Worm (Caenorhabditis elegans) whole organism, L3 larva: ENCODE data around the gene F48G7.12.

Experiments
- R02D3.7 ChIP-seq: fragments of 150-350 bp; optimal IDR thresholded peaks from 2 replicates; lab custom pipeline; 2014; ENCODE audit warnings: missing biosample characterization, missing genetic modification characterization
- ZK546.5 ChIP-seq: sonication (generic microtip); optimal IDR thresholded peaks from 2 replicates; lab custom pipeline; 2017; ENCODE audit warnings: missing biosample characterization, missing genetic modification characterization
- aly-2 ChIP-seq: fragments of 150-350 bp; optimal IDR thresholded peaks from 2 replicates; lab custom pipeline; 2014; ENCODE audit warnings: missing biosample characterization, missing genetic modification characterization
- ceh-16 ChIP-seq: sonication (generic microtip); optimal IDR thresholded peaks from 2 replicates; lab custom pipeline; 2017; ENCODE audit warnings: missing biosample characterization, missing genetic modification characterization
- ceh-28 ChIP-seq: fragments of 150-350 bp; optimal IDR thresholded peaks from 2 replicates; lab custom pipeline; 2014; ENCODE audit warnings: missing biosample characterization, missing genetic modification reagents, missing genetic modification characterization
- ceh-82 ChIP-seq: fragments of 150-350 bp; optimal IDR thresholded peaks from 2 replicates; lab custom pipeline; 2014; ENCODE audit warnings: missing biosample characterization, missing genetic modification characterization
- ceh-9 ChIP-seq: sonication (generic microtip); optimal IDR thresholded peaks from 2 replicates; lab custom pipeline; 2018; ENCODE audit warnings: missing biosample characterization, missing genetic modification characterization
- egl-27 ChIP-seq: sonication (generic microtip); optimal IDR thresholded peaks from 4 replicates; lab custom pipeline; 2017; ENCODE audit warnings: missing biosample characterization, missing genetic modification reagents, missing genetic modification characterization
- egl-5 ChIP-seq: fragments of 150-350 bp; optimal IDR thresholded peaks from 2 replicates; lab custom pipeline; 2017; ENCODE audit warnings: missing biosample characterization, missing genetic modification reagents, missing genetic modification characterization, inconsistent platforms
- elt-1 ChIP-seq: fragments of 150-350 bp; optimal IDR thresholded peaks from 2 replicates; lab custom pipeline; 2014; ENCODE audit warnings: missing biosample characterization, missing genetic modification characterization
- elt-2 ChIP-seq: sonication (generic microtip); optimal IDR thresholded peaks from 2 replicates; lab custom pipeline; 2016; ENCODE audit warnings: missing genetic modification reagents, mild to moderate bottlenecking, missing genetic modification characterization, missing compliant biosample characterization
- fos-1 ChIP-seq: fragments of 150-350 bp; optimal IDR thresholded peaks from 2 replicates; lab custom pipeline; 2014; ENCODE audit warnings: missing biosample characterization, missing genetic modification characterization
- hmg-11 ChIP-seq: sonication (generic microtip); optimal IDR thresholded peaks from 2 replicates; lab custom pipeline; 2016; ENCODE audit warnings: missing genetic modification characterization, missing compliant biosample characterization
- jun-1 ChIP-seq: fragments of 150-350 bp; optimal IDR thresholded peaks from 2 replicates; lab custom pipeline; 2014; ENCODE audit warnings: missing biosample characterization, missing genetic modification reagents, missing genetic modification characterization
- lin-15B ChIP-seq: fragments of 150-350 bp; optimal IDR thresholded peaks from 2 replicates; lab custom pipeline; 2014; ENCODE audit warnings: missing biosample characterization, missing genetic modification characterization
- lin-39 ChIP-seq: fragments of 150-350 bp; optimal IDR thresholded peaks from 2 replicates; lab custom pipeline; 2018; ENCODE audit warnings: missing biosample characterization, missing genetic modification reagents, missing genetic modification characterization
- lsy-12 ChIP-seq: sonication (generic microtip); optimal IDR thresholded peaks from 2 replicates; lab custom pipeline; 2016; ENCODE audit warnings: mild to moderate bottlenecking, missing genetic modification characterization, missing compliant biosample characterization
- mdl-1 ChIP-seq: fragments of 150-350 bp; optimal IDR thresholded peaks from 2 replicates; lab custom pipeline; 2014; ENCODE audit warnings: missing biosample characterization, missing genetic modification characterization
- mml-1 ChIP-seq: fragments of 150-350 bp; sonication (generic microtip); optimal IDR thresholded peaks from 3 replicates; lab custom pipeline; 2014; ENCODE audit warnings: missing biosample characterization, missing genetic modification characterization
- nhr-11 ChIP-seq: fragments of 150-350 bp; optimal IDR thresholded peaks from 2 replicates; lab custom pipeline; 2014; ENCODE audit warnings: missing biosample characterization, missing genetic modification characterization
- nhr-12 ChIP-seq: fragments of 150-350 bp; optimal IDR thresholded peaks from 2 replicates; lab custom pipeline; 2014; ENCODE audit warnings: missing biosample characterization, missing genetic modification characterization
- nhr-23 ChIP-seq: fragments of 150-350 bp; optimal IDR thresholded peaks from 2 replicates; lab custom pipeline; 2014; ENCODE audit warnings: missing biosample characterization, missing genetic modification reagents, missing genetic modification characterization
- nhr-25 ChIP-seq: sonication (generic microtip); optimal IDR thresholded peaks from 2 replicates; lab custom pipeline; 2017; ENCODE audit warnings: missing biosample characterization, missing genetic modification characterization
- nhr-28 ChIP-seq: fragments of 150-350 bp; optimal IDR thresholded peaks from 2 replicates; lab custom pipeline; 2014; ENCODE audit warnings: missing biosample characterization, missing genetic modification characterization
- nhr-43 ChIP-seq: sonication (generic microtip); optimal IDR thresholded peaks from 2 replicates; lab custom pipeline; 2016; ENCODE audit warnings: mild to moderate bottlenecking, missing genetic modification characterization, missing compliant biosample characterization; ENCODE audit not compliant: poor library complexity, severe bottlenecking
- nhr-67 ChIP-seq: fragments of 150-350 bp; optimal IDR thresholded peaks from 2 replicates; lab custom pipeline; 2014; ENCODE audit warnings: missing biosample characterization, missing genetic modification characterization
- nhr-76 ChIP-seq: fragments of 150-350 bp; sonication (generic microtip); optimal IDR thresholded peaks from 5 replicates; lab custom pipeline; 2014; ENCODE audit warnings: missing biosample characterization, missing genetic modification characterization
- pha-4 ChIP-seq: fragments of 150-350 bp; optimal IDR thresholded peaks from 2 replicates; lab custom pipeline; 2014; ENCODE audit warnings: missing biosample characterization, missing genetic modification reagents, missing genetic modification characterization
- pqm-1 ChIP-seq: fragments of 150-350 bp; optimal IDR thresholded peaks from 2 replicates; lab custom pipeline; 2017; ENCODE audit warnings: missing biosample characterization, missing genetic modification characterization, inconsistent platforms
- sea-2 ChIP-seq: fragments of 150-350 bp; sonication (generic microtip); optimal IDR thresholded peaks from 4 replicates; lab custom pipeline; 2014; ENCODE audit warnings: missing biosample characterization, missing genetic modification reagents, missing genetic modification characterization
- snpc-4 ChIP-seq: fragments of 150-350 bp; optimal IDR thresholded peaks from 2 replicates; lab custom pipeline; 2014; ENCODE audit warnings: missing biosample characterization, missing genetic modification characterization
- tbx-2 ChIP-seq: sonication (generic microtip); optimal IDR thresholded peaks from 2 replicates; lab custom pipeline; 2016; ENCODE audit warnings: mild to moderate bottlenecking, missing genetic modification characterization, missing compliant biosample characterization
- unc-39 ChIP-seq: sonication (generic microtip); optimal IDR thresholded peaks from 4 replicates; lab custom pipeline; 2017; ENCODE audit warnings: missing biosample characterization, missing genetic modification characterization
- unc-62 ChIP-seq: fragments of 150-350 bp; sonication (generic microtip); optimal IDR thresholded peaks from 4 replicates; lab custom pipeline; 2014; ENCODE audit warnings: missing biosample characterization, missing genetic modification reagents, missing genetic modification characterization
- zag-1 ChIP-seq: fragments of 150-350 bp; optimal IDR thresholded peaks from 2 replicates; lab custom pipeline; 2014; ENCODE audit warnings: missing biosample characterization, missing genetic modification characterization
- ztf-11 ChIP-seq: fragments of 150-350 bp; optimal IDR thresholded peaks from 2 replicates; lab custom pipeline; 2014; ENCODE audit warnings: missing biosample characterization, missing genetic modification characterization
- ztf-4 ChIP-seq: fragments of 150-350 bp; optimal IDR thresholded peaks from 2 replicates; lab custom pipeline; 2014; ENCODE audit warnings: missing biosample characterization, missing genetic modification characterization

Gene F48G7.12

ce11 chrV:617917-618316, 28.1 kb downstream of the F48G7.12 start:
- peak; percentile 38 for TF ChIP-seq nhr-11 (tag; lab: Kevin White, UChicago)
- TF ChIP-seq ZK546.5, result no peak
- TF ChIP-seq egl-5 (tag; lab: Kevin White, UChicago), result no peak
- no peak for TF ChIP-seq fos-1 (tag; lab: Kevin White, UChicago)

DNA sequence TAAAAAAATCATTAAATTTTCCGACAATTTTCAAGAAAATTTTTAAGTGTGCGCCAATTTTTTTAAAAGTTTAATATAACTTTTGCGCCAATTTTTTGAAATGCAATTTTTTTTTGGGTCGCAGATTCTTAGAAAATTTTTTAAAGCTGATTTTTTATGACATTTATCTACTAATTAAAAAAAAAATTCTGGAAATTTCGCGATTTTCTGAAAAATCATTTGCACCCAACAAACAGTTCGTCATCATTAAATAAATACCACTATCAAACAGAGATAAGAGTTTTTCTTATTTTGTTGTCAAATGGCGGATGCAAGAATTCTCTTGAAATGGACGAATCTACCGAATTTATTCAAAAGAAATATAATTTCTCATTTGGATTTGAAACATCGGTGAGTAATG, 30.8 kb downstream of the F48G7.12 start, which contains the start of gene F48G7.13:
TSS of gene F48G7.13 (plus strand) at position 301 of the 400 bp plus-strand sequence.
- TF ChIP-seq nhr-28 (tag; lab: Kevin White, UChicago) (no peak), ztf-4 (tag; lab: Kevin White, UChicago) (no peak), egl-27 (tag; lab: Kevin White, UChicago) (no peak), nhr-25 (tag; lab: Kevin White, UChicago) (no peak), ceh-16 (tag; lab: Kevin White, UChicago) (no peak), unc-39 (tag; lab: Kevin White, UChicago) (no peak), R02D3.7 (tag; lab: Kevin White, UChicago) (no peak), mdl-1 (no peak), nhr-76 (tag; lab: Kevin White, UChicago) (no peak)
- TF ChIP-seq, all 47 proteins: peak for 0

DNA sequence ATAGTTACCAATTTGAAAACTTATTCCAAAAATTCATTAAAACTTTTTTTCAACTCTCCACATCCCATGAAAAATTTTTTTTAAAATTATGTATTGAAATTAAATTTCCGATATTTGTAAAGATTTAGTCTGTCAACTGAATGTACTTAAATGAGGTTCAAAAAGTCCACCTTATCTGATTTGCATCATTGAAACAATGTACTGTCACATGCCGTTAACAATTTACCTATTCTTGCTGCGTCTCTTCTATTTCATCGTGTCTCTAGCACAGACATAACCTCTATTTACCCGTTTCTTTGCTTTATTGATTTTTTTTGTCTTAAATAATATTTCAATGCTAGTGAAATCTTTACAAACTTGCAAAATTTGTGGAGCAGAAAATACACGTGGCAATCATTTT, 35.8 kb downstream of the F48G7.12 start, which contains the start of gene nhr-90:
TSS of gene nhr-90 (plus strand) at position 296 of the 400 bp plus-strand sequence.
- TF ChIP-seq egl-5 (tag; lab: Kevin White, UChicago), result no peak
- TF ChIP-seq unc-62 (GFP tag; lab: Kevin White, UChicago), result no peak
- no peak for TF ChIP-seq zag-1 (tag; lab: Kevin White, UChicago)
- TF ChIP-seq ceh-9, result no peak
- peak; percentile 31 for TF ChIP-seq pqm-1 (tag; lab: Kevin White, UChicago)
- peak; percentile 5 for TF ChIP-seq snpc-4
- TF ChIP-seq ztf-4 (tag; lab: Kevin White, UChicago), result no peak
- TF ChIP-seq ZK546.5, result no peak
- TF ChIP-seq nhr-12 (tag; lab: Kevin White, UChicago), result no peak
- no peak for TF ChIP-seq ceh-82 (tag; lab: Kevin White, UChicago)
- TF ChIP-seq ceh-28 (tag; lab: Kevin White, UChicago), result peak; percentile 44
- TF ChIP-seq nhr-25 (tag; lab: Kevin White, UChicago), result peak; percentile 17
- no peak for TF ChIP-seq pha-4 (tag; lab: Kevin White, UChicago)
- TF ChIP-seq nhr-23 (tag; lab: Kevin White, UChicago), result peak; percentile 25
- no peak for TF ChIP-seq nhr-28 (tag; lab: Kevin White, UChicago)
- no peak for TF ChIP-seq R02D3.7 (tag; lab: Kevin White, UChicago)
- no peak for TF ChIP-seq lsy-12 (tag; lab: Kevin White, UChicago)
- no peak for TF ChIP-seq lin-15B (tag; lab: Kevin White, UChicago)
- no peak for TF ChIP-seq ztf-11
- TF ChIP-seq sea-2 (GFP tag; lab: Kevin White, UChicago), result no peak
- no peak for TF ChIP-seq fos-1 (tag; lab: Kevin White, UChicago)
- no peak for TF ChIP-seq nhr-67 (tag; lab: Kevin White, UChicago)
- peak; percentile 36 for TF ChIP-seq elt-1 (tag; lab: Kevin White, UChicago)
- no peak for TF ChIP-seq tbx-2
- no peak for TF ChIP-seq jun-1 (tag; lab: Kevin White, UChicago)
- TF ChIP-seq mdl-1, result no peak
- TF ChIP-seq nhr-43 (tag; lab: Kevin White, UChicago), result no peak
- TF ChIP-seq nhr-11 (tag; lab: Kevin White, UChicago), result no peak
- TF ChIP-seq unc-39 (tag; lab: Kevin White, UChicago), result no peak
- TF ChIP-seq egl-27 (tag; lab: Kevin White, UChicago), result no peak
- no peak for TF ChIP-seq lin-39 (tag; lab: Kevin White, UChicago)
- no peak for TF ChIP-seq hmg-11 (tag; lab: Kevin White, UChicago)
- no peak for TF ChIP-seq mml-1 (tag; lab: Kevin White, UChicago)
- peak; percentile 41 for TF ChIP-seq elt-2 (tag; lab: Kevin White, UChicago)

DNA sequence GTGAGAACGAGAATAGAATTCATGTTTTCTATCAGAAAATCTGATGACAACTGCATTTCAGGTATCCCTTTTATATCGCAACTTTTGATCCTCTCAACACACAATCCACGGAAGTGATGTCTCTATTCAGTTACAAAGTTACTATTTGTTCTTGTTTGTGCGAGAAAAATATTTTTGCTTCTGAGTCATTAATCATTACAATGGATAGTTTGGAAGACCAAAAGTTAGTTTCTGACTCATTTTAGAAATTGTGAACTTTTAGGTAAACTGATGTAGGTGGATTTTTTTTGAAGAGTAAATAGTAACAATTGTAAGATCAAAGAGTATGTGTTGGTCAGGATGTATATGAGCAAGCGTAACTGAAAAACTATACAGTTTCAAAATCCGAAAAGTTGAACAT, 36.4 kb downstream of the F48G7.12 start, which contains the start of gene srlf-36:
TSS of gene srlf-36 (minus strand) at position 101 of the 400 bp plus-strand sequence.
- TF ChIP-seq pha-4 (tag; lab: Kevin White, UChicago) (no peak), egl-5 (tag; lab: Kevin White, UChicago) (no peak), ceh-9 (no peak), unc-62 (GFP tag; lab: Kevin White, UChicago) (no peak), aly-2 (tag; lab: Kevin White, UChicago) (no peak), nhr-23 (tag; lab: Kevin White, UChicago) (no peak)
- TF ChIP-seq, all 47 proteins: peak for 0
